Worm (Caenorhabditis elegans) whole organism, mixed stage, embryonic: Measurements from ENCODE around the gene Y2H9A.6.

Experiments used
- ceh-83 ChIP-seq: fragments of 200-800 bp; sonication (Bioruptor generic); optimal IDR thresholded peaks from 2 replicates; lab custom pipeline; 2018; ENCODE audit warnings: mild to moderate bottlenecking, missing genetic modification characterization, missing compliant biosample characterization
- elt-3 ChIP-seq: fragments of 150-350 bp; optimal IDR thresholded peaks from 2 replicates; lab custom pipeline; 2014; ENCODE audit warnings: missing biosample characterization, missing genetic modification characterization
- nhr-12 ChIP-seq: fragments of 150-350 bp; optimal IDR thresholded peaks from 2 replicates; lab custom pipeline; 2014; ENCODE audit warnings: missing biosample characterization, missing genetic modification characterization
- nhr-28 ChIP-seq: fragments of 150-350 bp; optimal IDR thresholded peaks from 2 replicates; lab custom pipeline; 2014; ENCODE audit warnings: missing biosample characterization, missing genetic modification characterization
- pha-4 ChIP-seq: fragments of 150-350 bp; optimal IDR thresholded peaks from 2 replicates; lab custom pipeline; 2018; ENCODE audit warnings: missing biosample characterization, missing genetic modification reagents, missing genetic modification characterization
- ztf-11 ChIP-seq: fragments of 150-350 bp; optimal IDR thresholded peaks from 2 replicates; lab custom pipeline; 2014; ENCODE audit warnings: missing biosample characterization, missing genetic modification characterization

- TF ChIP-seq ceh-83 (no peak), pha-4 (tag; lab: Kevin White, UChicago) (no peak), ztf-11 (tag; lab: Kevin White, UChicago) (no peak), nhr-12 (tag; lab: Kevin White, UChicago) (no peak), nhr-28 (tag; lab: Kevin White, UChicago) (no peak), elt-3 (tag; lab: Kevin White, UChicago) (no peak)
Observed at ce11 chrV:13428660-13429059, 15.0 kb upstream of the Y2H9A.6 start, which contains the start of gene srd-19.
